Fruit fly (Drosophila melanogaster) whole organism, pupa: ENCODE results near the gene sau.

ENCODE experiments used
- CG14655 ChIP-seq: fragments of 200-800 bp; sonication (Bioruptor generic); optimal IDR thresholded peaks from 3 replicates; lab custom pipeline; 2017; ENCODE audit warnings: mild to moderate bottlenecking, missing biosample characterization, missing genetic modification reagents, missing genetic modification characterization
- CG32121 ChIP-seq: fragments of 200-800 bp; sonication (Bioruptor generic); IDR thresholded peaks from 2 replicates; pipeline ENCODE4 v1.3.6; 2022; ENCODE audit warnings: missing biosample characterization, missing genetic modification characterization
- CG4496 ChIP-seq: fragments of 200-800 bp; sonication (Bioruptor generic); IDR thresholded peaks from 3 replicates; pipeline ENCODE4 v1.3.6; 2022; ENCODE audit warnings: missing biosample characterization, missing genetic modification characterization
- CG9948 ChIP-seq: fragments of 200-800 bp; sonication (Bioruptor generic); optimal IDR thresholded peaks from 2 replicates; lab custom pipeline; 2018; ENCODE audit warnings: missing biosample characterization, mild to moderate bottlenecking, missing genetic modification characterization, moderate library complexity
- EcR ChIP-seq: fragments of 200-800 bp; sonication (Bioruptor generic); optimal IDR thresholded peaks from 3 replicates; lab custom pipeline; 2019; ENCODE audit warnings: missing biosample characterization, missing genetic modification characterization, mild to moderate bottlenecking, moderate library complexity, missing genetic modification reagents
- Ets98B ChIP-seq: fragments of 200-800 bp; sonication (Bioruptor generic); IDR thresholded peaks from 2 replicates; pipeline ENCODE4 v1.3.6; 2022; ENCODE audit warnings: missing biosample characterization, missing genetic modification characterization
- Pif1A ChIP-seq: fragments of 200-800 bp; sonication (Bioruptor generic); optimal IDR thresholded peaks from 3 replicates; lab custom pipeline; 2016; ENCODE audit warnings: missing biosample characterization, missing genetic modification characterization
- Pif1B ChIP-seq: fragments of 200-800 bp; sonication (Bioruptor generic); optimal IDR thresholded peaks from 3 replicates; lab custom pipeline; 2016; ENCODE audit warnings: missing biosample characterization, missing genetic modification characterization

DNA sequence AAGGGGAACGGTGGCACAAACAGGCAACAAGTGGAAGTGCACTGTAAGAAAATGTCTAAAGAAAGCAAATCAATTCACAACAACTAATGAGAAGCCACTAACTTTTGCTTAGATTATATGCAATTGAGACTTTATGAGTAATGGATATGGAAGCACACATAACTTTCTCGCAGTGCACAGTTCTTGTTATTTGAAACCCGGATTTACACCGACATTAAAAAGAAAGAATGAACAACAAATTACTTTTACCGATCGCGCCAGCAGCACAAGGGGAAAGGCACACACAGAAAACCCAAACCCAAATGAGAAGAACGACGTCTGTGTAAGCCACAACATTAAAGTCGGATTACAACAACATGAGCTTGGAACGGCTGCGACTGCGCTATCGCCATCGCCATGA lies 37.0 kb upstream of the sau start:
- TF ChIP-seq EcR (no peak), CG14655 (peak; percentile 77), CG32121 (GFP tag; lab: Robert Waterston, UW) (no peak), Ets98B (GFP tag; lab: Robert Waterston, UW) (peak; percentile 58), CG4496 (GFP tag; lab: Robert Waterston, UW) (peak; percentile 81), Pif1A (GFP tag; lab: Kevin White, UChicago) (peak; percentile 71), Pif1B (peak; percentile 64), CG9948 (tag; lab: Kevin White, UChicago) (peak; percentile 45)
